Worm (Caenorhabditis elegans) whole organism, L4/young adult: Measurements from ENCODE around the gene F53F1.3.

ENCODE experiments used
- W03F9.2 ChIP-seq: fragments of 150-350 bp; optimal IDR thresholded peaks from 2 replicates; lab custom pipeline; 2014; ENCODE audit warnings: missing biosample characterization, missing genetic modification characterization
- dao-5 ChIP-seq: sonication (generic microtip); optimal IDR thresholded peaks from 2 replicates; lab custom pipeline; 2016; ENCODE audit warnings: missing genotype, missing genetic modification characterization, moderate library complexity, missing compliant biosample characterization
- him-1 ChIP-seq: sonication (generic microtip); optimal IDR thresholded peaks from 2 replicates; lab custom pipeline; 2016; ENCODE audit warnings: missing genotype, missing genetic modification reagents, missing genetic modification characterization, missing compliant biosample characterization

DNA sequence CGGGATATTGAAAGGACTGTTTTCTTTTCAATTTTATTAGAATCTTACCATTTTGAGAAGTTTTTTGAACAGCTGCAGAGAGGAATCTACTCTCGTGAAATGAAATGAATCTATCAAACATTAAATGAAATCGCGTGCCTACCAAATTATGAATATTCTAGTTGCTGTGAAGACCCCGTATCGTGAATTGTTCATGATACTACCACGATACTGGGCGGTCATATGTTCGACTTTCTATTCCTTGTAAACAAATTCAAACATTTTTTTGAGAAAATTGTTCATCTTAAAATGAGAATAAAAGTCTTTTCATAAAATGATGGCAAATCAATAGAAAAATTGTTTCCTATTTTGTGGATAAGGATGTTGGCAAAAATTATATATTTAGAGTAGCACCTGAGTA is 22.2 kb upstream of the F53F1.3 start, which contains the start of gene gcy-34:
- no peak for TF ChIP-seq W03F9.2 (tag; lab: Kevin White, UChicago)
- TF ChIP-seq him-1 (tag; lab: Kevin White, UChicago) = no peak
- TF ChIP-seq dao-5 (tag; lab: Kevin White, UChicago) = no peak
